Worm (Caenorhabditis elegans): Measurements from ENCODE around the gene F43B10.1.

- TF ChIP-seq ama-1 (optimal IDR thresholded peaks at IDR 0.05) (no peak), scrt-1 (GFP tag; IDR thresholded peaks at IDR 0.05) (no peak)
Observed at ce11 chrX:16689852-16690473, 27.3 kb upstream of the F43B10.1 start.
